Worm (Caenorhabditis elegans) whole organism, L2 larva: Measurements from ENCODE around the gene uig-1.

Experiments used
- aly-2 ChIP-seq: fragments of 150-350 bp; optimal IDR thresholded peaks from 2 replicates; lab custom pipeline; 2014; ENCODE audit warnings: missing biosample characterization, missing genetic modification characterization
- ama-1 ChIP-seq: fragments of 150-350 bp; optimal IDR thresholded peaks from 2 replicates; lab custom pipeline; 2018; ENCODE audit warnings: inconsistent platforms
- ceh-82 ChIP-seq: fragments of 150-350 bp; optimal IDR thresholded peaks from 2 replicates; lab custom pipeline; 2014; ENCODE audit warnings: missing biosample characterization, missing genetic modification characterization
- elt-3 ChIP-seq: sonication (generic microtip); optimal IDR thresholded peaks from 2 replicates; lab custom pipeline; 2017; ENCODE audit warnings: missing biosample characterization, missing genetic modification characterization
- lin-13 ChIP-seq: fragments of 150-350 bp; optimal IDR thresholded peaks from 2 replicates; lab custom pipeline; 2014; ENCODE audit warnings: missing biosample characterization, missing genetic modification reagents, missing genetic modification characterization
- sma-9 ChIP-seq, 2 experiments: fragments of 150-350 bp in 1 of 2; sonication (generic microtip) in 1 of 2; optimal IDR thresholded peaks; 2 replicates each; lab custom pipeline; 2014 to 2016; ENCODE audit warnings: missing genetic modification characterization in 2 of 2, mild to moderate bottlenecking in 1 of 2, missing biosample characterization in 1 of 2, missing compliant biosample characterization in 1 of 2, missing genetic modification reagents in 1 of 2, moderate library complexity in 1 of 2

ce11 chrV:13273302-13273701 lies 22.5 kb downstream of the uig-1 start:
- no peak for TF ChIP-seq lin-13 (GFP tag; lab: Kevin White, UChicago)
- TF ChIP-seq ama-1, result no peak
- TF ChIP-seq ceh-82 (tag; lab: Kevin White, UChicago), result no peak
- no peak for TF ChIP-seq aly-2 (tag; lab: Kevin White, UChicago)
- no peak for TF ChIP-seq sma-9 (GFP tag; optimal IDR thresholded peaks at IDR 0.05; lab: Kevin White, UChicago)
- no peak for TF ChIP-seq sma-9 (tag; optimal IDR thresholded peaks at IDR 0.05; lab: Kevin White, UChicago)
- no peak for TF ChIP-seq elt-3 (tag; lab: Kevin White, UChicago)
